Fruit fly (Drosophila melanogaster): ENCODE measurements around the gene CG34453.

CG34453 gene

dm6 chr3L:257618-258475, 24.7 kb upstream of the CG34453 start, which contains the start of the genes DIP2 and wac:
DIP2 (minus strand) TSS chr3L:257954.
wac (plus strand) TSS chr3L:258176.
- peak; percentile 33 for TF ChIP-seq CG17801 (GFP tag; optimal IDR thresholded peaks at IDR 0.05; ENCODE audit: partially characterized antibody)

dm6 chr3L:248226-248758, 15.1 kb upstream of the CG34453 start:
- TF ChIP-seq CG17801 (GFP tag; optimal IDR thresholded peaks at IDR 0.05; ENCODE audit: partially characterized antibody): no peak

- no peak for TF ChIP-seq CG17801 (GFP tag; optimal IDR thresholded peaks at IDR 0.05; ENCODE audit: partially characterized antibody)
Measured at dm6 chr3L:247482-248225, 14.5 kb upstream of the CG34453 start, which contains the start of gene mthl14. mthl14 (plus strand) TSS chr3L:247491.

- TF ChIP-seq CG17801 (GFP tag; optimal IDR thresholded peaks at IDR 0.05; ENCODE audit: partially characterized antibody): peak; percentile 37
Measured at dm6 chr3L:246644-247199, 13.6 kb upstream of the CG34453 start.

- TF ChIP-seq CG17801 (GFP tag; optimal IDR thresholded peaks at IDR 0.05; ENCODE audit: partially characterized antibody): no peak
Measured at dm6 chr3L:234337-234736, 1.2 kb upstream of the CG34453 start.

dm6 chr3L:232267-232666, 884 bp downstream of the CG34453 start, which contains the start of gene CG34454:
CG34454 (minus strand) TSS chr3L:232350.
- no peak for TF ChIP-seq CG17801 (GFP tag; optimal IDR thresholded peaks at IDR 0.05; ENCODE audit: partially characterized antibody)

- TF ChIP-seq CG17801 (GFP tag; optimal IDR thresholded peaks at IDR 0.05; ENCODE audit: partially characterized antibody): no peak
Measured at dm6 chr3L:231504-231903, 1.6 kb downstream of the CG34453 start, which contains the start of gene CG42846. CG42846 (minus strand) TSS chr3L:231604.

- TF ChIP-seq CG17801 (GFP tag; optimal IDR thresholded peaks at IDR 0.05; ENCODE audit: partially characterized antibody): no peak
Measured at dm6 chr3L:225120-225519, 8.0 kb downstream of the CG34453 start.

dm6 chr3L:224004-224951, 8.9 kb downstream of the CG34453 start:
- TF ChIP-seq CG17801 (GFP tag; optimal IDR thresholded peaks at IDR 0.05; ENCODE audit: partially characterized antibody): no peak

dm6 chr3L:223019-223902, 9.9 kb downstream of the CG34453 start, which contains the start of the genes pyx and CG33229:
pyx (minus strand) TSS chr3L:223069.
CG33229 (plus strand) TSS chr3L:223852.
- peak; percentile 29 for TF ChIP-seq CG17801 (GFP tag; optimal IDR thresholded peaks at IDR 0.05; ENCODE audit: partially characterized antibody)

- no peak for TF ChIP-seq CG17801 (GFP tag; optimal IDR thresholded peaks at IDR 0.05; ENCODE audit: partially characterized antibody)
Measured at dm6 chr3L:217480-218118, 15.6 kb downstream of the CG34453 start, which contains the start of gene CG13877. CG13877 (plus strand) TSS chr3L:218068.

dm6 chr3L:216325-216724, 16.8 kb downstream of the CG34453 start, which contains the start of gene Kaz1-ORFB:
Kaz1-ORFB (plus strand) TSS chr3L:216625.
- no peak for TF ChIP-seq CG17801 (GFP tag; optimal IDR thresholded peaks at IDR 0.05; ENCODE audit: partially characterized antibody)
